Fruit fly (Drosophila melanogaster): Measurements from ENCODE around the gene Drgx.

DNA sequence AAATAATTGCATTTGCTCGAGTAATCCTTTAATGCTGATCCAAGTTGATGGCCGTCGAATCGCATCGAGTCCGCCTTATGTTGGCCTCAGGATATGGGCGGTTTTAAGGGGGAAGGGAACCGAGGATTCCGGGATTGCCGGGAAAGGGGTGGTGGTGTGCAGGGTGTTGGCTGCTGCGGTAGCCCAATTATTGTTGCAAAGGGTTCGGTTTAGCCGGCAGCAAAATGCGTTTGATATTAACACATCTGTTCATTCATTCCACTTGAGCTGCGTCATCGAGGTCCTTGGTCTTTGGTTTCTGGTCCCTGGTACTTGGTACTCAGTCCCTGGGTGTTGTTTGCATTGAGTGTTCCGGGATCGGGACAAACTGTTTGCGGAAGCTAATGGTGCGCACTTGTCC is 18.8 kb downstream of the Drgx start:
- no peak for TF ChIP-seq CG1620 (GFP tag; optimal IDR thresholded peaks at IDR 0.05)
- TF ChIP-seq CG5204 (GFP tag; optimal IDR thresholded peaks at IDR 0.05): no peak
- TF ChIP-seq kay (GFP tag; ENCODE audit: borderline replicate concordance): no peak
- TF ChIP-seq CG33017 (tag; optimal IDR thresholded peaks at IDR 0.05): no peak
